Worm (Caenorhabditis elegans): ENCODE data around the gene C17C3.5.

DNA sequence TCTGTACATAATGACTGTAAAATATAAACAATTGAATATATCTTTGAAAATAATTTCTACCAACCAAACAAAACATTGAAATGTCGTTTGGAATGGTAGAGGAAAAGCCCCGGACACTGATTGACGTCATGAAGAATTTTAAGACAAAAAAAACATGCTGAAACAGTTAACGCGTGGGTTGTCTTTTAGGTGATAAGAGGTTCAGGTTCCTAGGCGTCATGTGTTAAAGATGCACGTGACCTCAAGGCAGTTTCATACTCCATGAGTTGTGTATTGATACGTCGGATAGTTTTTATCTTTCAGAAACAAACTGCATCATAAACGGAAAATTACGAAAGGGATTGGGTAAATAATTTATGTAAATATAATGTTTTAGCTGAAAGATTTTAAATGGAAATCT lies 5.5 kb downstream of the C17C3.5 start:
- TF ChIP-seq pag-3 (tag; optimal IDR thresholded peaks at IDR 0.05; ENCODE audit: borderline replicate concordance, insufficient read depth) (no peak), snpc-4 (tag; optimal IDR thresholded peaks at IDR 0.05) (no peak), ztf-4 (tag; optimal IDR thresholded peaks at IDR 0.05) (no peak), tbx-2 (tag; optimal IDR thresholded peaks at IDR 0.05) (no peak), sup-37 (GFP tag; optimal IDR thresholded peaks at IDR 0.05) (no peak)

Data from whole organism, L1 larva.